Worm (Caenorhabditis elegans) whole organism, early embryonic: Measurements from ENCODE around the gene B0303.14.

Source experiments
- F13C5.2 ChIP-seq: sonication (generic microtip); optimal IDR thresholded peaks from 2 replicates; lab custom pipeline; 2017; ENCODE audit warnings: mild to moderate bottlenecking, missing genetic modification characterization, inconsistent platforms, missing compliant biosample characterization
- aly-1 ChIP-seq: sonication (generic microtip); optimal IDR thresholded peaks from 2 replicates; lab custom pipeline; 2016; ENCODE audit warnings: missing genetic modification characterization, missing compliant biosample characterization
- ama-1 ChIP-seq: fragments of 150-350 bp; optimal IDR thresholded peaks from 2 replicates; lab custom pipeline; 2014
- flt-1 ChIP-seq: fragments of 200-800 bp; sonication (Bioruptor generic); IDR thresholded peaks from 2 replicates; pipeline ENCODE4 v1.3.6; 2022; ENCODE audit warnings: missing genetic modification characterization, missing compliant biosample characterization
- hmg-4 ChIP-seq: fragments of 200-800 bp; sonication (Bioruptor generic); optimal IDR thresholded peaks from 2 replicates; lab custom pipeline; 2018; ENCODE audit warnings: mild to moderate bottlenecking, missing genetic modification characterization, missing compliant biosample characterization
- hnd-1 ChIP-seq: sonication (generic microtip); optimal IDR thresholded peaks from 2 replicates; lab custom pipeline; 2016; ENCODE audit warnings: missing genetic modification characterization, missing compliant biosample characterization
- pes-1 ChIP-seq: fragments of 200-800 bp; sonication (Bioruptor generic); IDR thresholded peaks from 2 replicates; pipeline ENCODE4 v1.3.6; 2022; ENCODE audit warnings: missing genetic modification reagents, missing genetic modification characterization, missing compliant biosample characterization
- scrt-1 ChIP-seq: fragments of 200-800 bp; sonication (Bioruptor generic); IDR thresholded peaks from 2 replicates; pipeline ENCODE4 v1.3.6; 2022; ENCODE audit warnings: missing genetic modification characterization, missing compliant biosample characterization
- sea-1 ChIP-seq: fragments of 200-800 bp; sonication (Bioruptor generic); conservative IDR thresholded peaks from 2 replicates; pipeline ENCODE4 v1.3.6; 2022; ENCODE audit warnings: missing genetic modification characterization, missing compliant biosample characterization
- tbx-11 ChIP-seq: fragments of 200-800 bp; sonication (Bioruptor generic); IDR thresholded peaks from 2 replicates; pipeline ENCODE4 v1.3.6; 2022; ENCODE audit warnings: missing genetic modification characterization, missing compliant biosample characterization
- tbx-37 ChIP-seq: fragments of 200-800 bp; sonication (Bioruptor generic); conservative IDR thresholded peaks from 2 replicates; pipeline ENCODE4 v1.3.6; 2022; ENCODE audit warnings: missing genetic modification reagents, missing genetic modification characterization, missing compliant biosample characterization
- tra-4 ChIP-seq: sonication (generic microtip); optimal IDR thresholded peaks from 2 replicates; lab custom pipeline; 2017; ENCODE audit warnings: missing genetic modification characterization, missing compliant biosample characterization

ce11 chrIII:8710310-8710709, 5.7 kb downstream of the B0303.14 start, which contains the start of gene B0303.11:
- TF ChIP-seq ama-1 (lab: Kevin White, UChicago) (no peak), F13C5.2 (tag; lab: Kevin White, UChicago) (no peak), hmg-4 (no peak), tbx-11 (GFP tag; lab: Robert Waterston, UW) (no peak), aly-1 (tag; lab: Kevin White, UChicago) (no peak), scrt-1 (GFP tag; lab: Robert Waterston, UW) (no peak), flt-1 (GFP tag; lab: Robert Waterston, UW) (no peak), sea-1 (no peak), pes-1 (GFP tag; lab: Robert Waterston, UW) (no peak), tbx-37 (GFP tag; lab: Robert Waterston, UW) (no peak), hnd-1 (no peak), tra-4 (tag; lab: Kevin White, UChicago) (no peak)
